Worm (Caenorhabditis elegans): ENCODE results near the gene gpch-1.
A peak's percentile ranks its signal among the peaks of the same experiment; 100 is the strongest.

Gene gpch-1

DNA sequence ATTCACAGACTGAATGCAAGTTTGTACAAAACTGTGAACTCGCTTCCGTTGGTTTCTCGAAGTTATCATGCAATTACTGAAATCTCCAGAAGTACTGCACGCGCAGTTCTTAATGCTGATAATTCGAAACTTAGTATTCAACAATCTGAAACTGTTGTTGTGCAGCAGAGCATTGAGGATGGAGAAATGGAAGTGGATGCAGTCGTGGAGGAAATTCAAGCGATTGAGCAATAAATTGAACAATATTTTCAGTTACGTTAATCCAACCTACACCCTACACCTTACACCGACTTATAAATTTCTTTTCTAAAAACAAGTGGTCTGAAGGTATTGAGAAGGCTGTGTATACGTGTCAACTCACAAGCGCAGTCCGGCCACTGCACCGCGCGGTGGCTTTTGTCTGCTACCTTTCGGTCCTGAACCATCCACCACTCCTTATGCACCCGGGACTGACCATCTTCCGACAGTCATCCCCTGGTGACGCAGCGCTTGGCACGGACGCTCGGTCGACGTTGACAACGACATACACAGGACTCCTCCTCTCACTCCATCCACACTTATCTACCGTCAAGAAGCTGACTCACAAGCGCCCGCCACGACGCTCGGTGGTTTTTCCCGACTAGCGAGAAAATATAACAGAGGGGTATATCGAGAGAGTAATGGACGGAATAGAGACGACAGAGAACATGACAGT lies 29.6 kb upstream of the gpch-1 start (continued):
- TF ChIP-seq rnt-1 (tag; optimal IDR thresholded peaks at IDR 0.05): peak; percentile 15

DNA sequence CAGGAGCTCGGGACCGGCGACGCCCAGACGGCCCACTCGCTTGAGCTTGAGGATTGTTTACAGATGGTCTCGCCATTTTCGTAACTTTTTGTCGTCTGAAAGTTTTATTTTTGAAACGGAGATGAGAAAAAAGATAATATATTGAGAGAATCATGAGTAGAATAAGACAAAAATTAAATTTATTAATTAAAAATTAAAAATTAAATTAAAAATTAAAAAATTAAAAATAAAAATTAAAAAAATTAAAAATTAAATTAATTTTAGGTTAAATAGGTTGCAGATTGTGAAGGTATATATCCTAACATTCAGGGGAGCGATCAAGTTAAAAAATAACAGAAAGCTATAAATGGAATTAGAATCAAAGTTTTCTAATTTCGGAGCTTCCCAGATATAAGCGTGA lies 28.6 kb upstream of the gpch-1 start, which contains the start of gene B0284.3:
Gene B0284.3 (minus strand): TSS at position 101 of the 400 bp plus-strand sequence.
- TF ChIP-seq sox-2 (GFP tag; IDR thresholded peaks at IDR 0.05) (no peak), fkh-6 (tag; optimal IDR thresholded peaks at IDR 0.05) (no peak), pat-9 (tag; optimal IDR thresholded peaks at IDR 0.05) (no peak), ama-1 (optimal IDR thresholded peaks at IDR 0.05) (no peak), lim-6 (tag; optimal IDR thresholded peaks at IDR 0.05) (no peak), hlh-6 (tag; optimal IDR thresholded peaks at IDR 0.05) (no peak), T23F11.4 (GFP tag; optimal IDR thresholded peaks at IDR 0.05) (no peak), npax-4 (tag; optimal IDR thresholded peaks at IDR 0.05) (no peak), ceh-45 (GFP tag; IDR thresholded peaks at IDR 0.05) (no peak), madf-2 (tag; optimal IDR thresholded peaks at IDR 0.05) (no peak), sox-4 (tag; optimal IDR thresholded peaks at IDR 0.05) (no peak), dmd-4 (tag; optimal IDR thresholded peaks at IDR 0.05; ENCODE audit: borderline replicate concordance) (no peak), C38D4.7 (GFP tag; optimal IDR thresholded peaks at IDR 0.05) (no peak)

DNA sequence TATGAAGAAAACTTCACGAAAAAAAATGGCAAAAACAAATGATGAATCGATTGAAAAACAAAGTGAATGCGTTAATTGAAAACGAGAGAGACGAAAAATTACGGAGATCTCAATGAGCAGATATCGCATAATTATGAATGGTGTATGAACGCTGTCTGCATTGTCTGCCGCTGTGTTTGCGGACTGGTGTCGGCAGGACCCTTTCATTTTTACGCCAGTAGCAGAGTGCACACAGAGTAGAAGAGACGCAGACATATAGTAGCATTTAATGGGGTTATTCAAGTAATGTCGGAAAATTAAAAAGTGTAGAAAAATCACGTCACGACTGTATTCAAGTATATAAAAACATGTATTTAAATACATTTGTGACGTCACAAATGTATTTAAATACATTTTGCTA lies 27.5 kb upstream of the gpch-1 start:
- peak; percentile 31 for TF ChIP-seq nfya-1 (tag; optimal IDR thresholded peaks at IDR 0.05)
- TF ChIP-seq ahr-1 (tag; optimal IDR thresholded peaks at IDR 0.05): no peak
- peak; percentile 60 for TF ChIP-seq unc-42 (tag; optimal IDR thresholded peaks at IDR 0.05)
- TF ChIP-seq sox-2 (GFP tag; IDR thresholded peaks at IDR 0.05): peak; percentile 24
- peak; percentile 60 for TF ChIP-seq ceh-31 (tag; optimal IDR thresholded peaks at IDR 0.05)

DNA sequence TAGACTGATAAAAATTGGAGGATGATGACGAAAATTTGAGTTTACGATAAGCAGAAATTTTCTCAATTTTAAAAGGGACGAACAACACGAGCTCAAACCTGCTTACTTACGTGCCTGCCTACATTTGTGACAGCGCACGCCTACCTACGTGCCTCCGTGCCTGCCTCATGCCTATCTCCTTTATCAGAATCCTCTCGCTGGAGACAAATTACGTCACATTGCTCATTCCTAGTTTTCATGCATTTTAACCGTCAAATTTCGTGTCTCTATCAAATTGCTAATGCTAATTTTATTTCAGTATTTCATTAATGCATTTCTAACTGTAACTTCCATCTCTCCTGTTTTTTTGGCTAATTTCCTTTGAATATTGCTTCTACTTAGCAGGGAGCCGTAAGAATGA lies 27.0 kb upstream of the gpch-1 start, which contains the start of gene pals-27:
Gene pals-27 (plus strand): TSS at position 301 of the 400 bp plus-strand sequence.
- TF ChIP-seq ceh-22 (tag; optimal IDR thresholded peaks at IDR 0.05) (no peak), Y22D7AL.16 (tag; optimal IDR thresholded peaks at IDR 0.05) (no peak), ceh-14 (tag; optimal IDR thresholded peaks at IDR 0.05) (no peak), fkh-10 (GFP tag; optimal IDR thresholded peaks at IDR 0.05) (no peak), ceh-9 (tag; optimal IDR thresholded peaks at IDR 0.05) (no peak), zip-5 (tag; optimal IDR thresholded peaks at IDR 0.05) (no peak), C38D4.7 (GFP tag; optimal IDR thresholded peaks at IDR 0.05) (no peak), ets-4 (tag; optimal IDR thresholded peaks at IDR 0.05) (no peak), ahr-1 (tag; optimal IDR thresholded peaks at IDR 0.05) (no peak), unc-3 (GFP tag; conservative IDR thresholded peaks at IDR 0.05) (no peak), unc-3 (tag; optimal IDR thresholded peaks at IDR 0.05) (no peak), ceh-30 (tag; optimal IDR thresholded peaks at IDR 0.05) (no peak), unc-55 (GFP tag; optimal IDR thresholded peaks at IDR 0.05) (no peak)

DNA sequence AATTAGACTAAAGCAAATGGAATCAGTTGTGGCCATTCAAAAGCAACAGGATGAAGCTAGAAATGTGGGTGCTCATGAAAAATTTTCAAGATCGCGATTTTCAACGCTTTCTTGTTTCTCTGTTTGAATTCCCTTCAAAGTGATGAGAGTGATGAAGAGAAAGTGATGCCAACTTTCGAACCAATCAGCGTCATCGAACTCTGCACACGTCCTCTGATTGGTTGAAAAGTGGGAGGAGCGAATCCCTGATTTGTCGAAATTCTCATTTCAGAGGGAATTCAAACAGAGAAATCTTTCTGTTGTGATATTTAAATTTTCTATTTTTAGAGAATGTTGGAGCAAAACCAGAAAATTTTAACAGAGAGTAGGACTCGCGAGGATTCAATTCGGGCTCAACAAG lies 26.2 kb upstream of the gpch-1 start:
- TF ChIP-seq ceh-22 (tag; optimal IDR thresholded peaks at IDR 0.05) (no peak), nfya-1 (tag; optimal IDR thresholded peaks at IDR 0.05) (peak; percentile 76)

DNA sequence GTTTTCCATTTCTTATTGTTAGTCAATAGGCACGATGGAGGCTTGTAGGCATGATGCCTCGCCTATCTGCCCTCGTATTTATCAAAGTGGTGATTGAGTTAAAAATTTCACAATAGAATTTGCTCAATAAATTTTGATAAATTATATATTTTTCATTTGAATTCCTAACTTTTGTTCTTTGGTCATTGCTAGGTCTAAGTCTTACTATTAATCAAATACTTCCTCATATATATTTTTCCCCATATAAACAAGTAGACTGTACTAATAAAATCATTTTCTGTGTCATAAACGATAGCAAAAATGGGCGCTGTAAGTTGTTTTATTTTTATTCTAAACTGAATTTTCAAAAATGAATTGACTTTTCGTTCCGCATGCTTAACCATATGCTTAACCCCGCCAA lies 23.9 kb upstream of the gpch-1 start, which contains the start of gene pals-28:
Gene pals-28 (plus strand): TSS at position 301 of the 400 bp plus-strand sequence.
- TF ChIP-seq unc-86 (tag; optimal IDR thresholded peaks at IDR 0.05) (no peak), pag-3 (tag; optimal IDR thresholded peaks at IDR 0.05; ENCODE audit: borderline replicate concordance) (no peak), unc-42 (tag; optimal IDR thresholded peaks at IDR 0.05) (no peak), ref-2 (tag; optimal IDR thresholded peaks at IDR 0.05) (no peak), ceh-6 (GFP tag; optimal IDR thresholded peaks at IDR 0.05) (no peak), pha-4 (tag; optimal IDR thresholded peaks at IDR 0.05) (no peak)

Data from whole organism, late embryonic.